Worm (Caenorhabditis elegans): ENCODE measurements around the gene C11G6.2.

DNA sequence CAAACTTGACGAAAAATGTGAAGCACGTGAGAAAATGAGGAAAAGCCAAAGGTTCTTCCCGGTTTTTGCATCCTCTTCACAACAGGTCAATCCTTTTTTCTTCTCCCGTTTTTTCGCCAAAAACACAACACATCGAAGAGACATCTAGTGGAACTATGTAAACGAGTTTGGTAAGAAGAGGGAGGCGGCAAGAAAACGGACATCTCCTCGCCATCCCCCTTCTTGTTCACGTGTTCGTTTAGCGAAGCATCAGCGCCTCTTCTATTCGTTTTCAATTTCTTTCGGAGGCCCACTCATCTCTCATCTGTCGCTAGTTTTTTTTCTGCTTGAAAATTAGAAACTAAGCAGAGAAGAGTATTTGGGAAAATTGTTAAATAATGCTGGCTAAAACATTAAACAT is 4.2 kb upstream of the C11G6.2 start:
- TF ChIP-seq cog-1 (tag; optimal IDR thresholded peaks at IDR 0.05) (no peak), flt-1 (GFP tag; IDR thresholded peaks at IDR 0.05) (no peak), med-1 (GFP tag; optimal IDR thresholded peaks at IDR 0.05; ENCODE audit: insufficient read depth) (no peak), ztf-23 (GFP tag; IDR thresholded peaks at IDR 0.05) (no peak), T22C8.4 (GFP tag; IDR thresholded peaks at IDR 0.05) (no peak), ref-1 (GFP tag; conservative IDR thresholded peaks at IDR 0.05) (no peak), ztf-29 (GFP tag; IDR thresholded peaks at IDR 0.05) (no peak)
